Worm (Caenorhabditis elegans) whole organism, early embryonic: ENCODE data around the gene F27D9.13.

Experiments used
- ama-1 ChIP-seq: fragments of 150-350 bp; optimal IDR thresholded peaks from 2 replicates; lab custom pipeline; 2014
- ceh-36 ChIP-seq: sonication (generic microtip); optimal IDR thresholded peaks from 2 replicates; lab custom pipeline; 2016; ENCODE audit warnings: missing genetic modification characterization, inconsistent platforms, missing compliant biosample characterization
- hmg-4 ChIP-seq: fragments of 200-800 bp; sonication (Bioruptor generic); optimal IDR thresholded peaks from 2 replicates; lab custom pipeline; 2018; ENCODE audit warnings: mild to moderate bottlenecking, missing genetic modification characterization, missing compliant biosample characterization
- pes-1 ChIP-seq: fragments of 200-800 bp; sonication (Bioruptor generic); IDR thresholded peaks from 2 replicates; pipeline ENCODE4 v1.3.6; 2022; ENCODE audit warnings: missing genetic modification reagents, missing genetic modification characterization, missing compliant biosample characterization

DNA sequence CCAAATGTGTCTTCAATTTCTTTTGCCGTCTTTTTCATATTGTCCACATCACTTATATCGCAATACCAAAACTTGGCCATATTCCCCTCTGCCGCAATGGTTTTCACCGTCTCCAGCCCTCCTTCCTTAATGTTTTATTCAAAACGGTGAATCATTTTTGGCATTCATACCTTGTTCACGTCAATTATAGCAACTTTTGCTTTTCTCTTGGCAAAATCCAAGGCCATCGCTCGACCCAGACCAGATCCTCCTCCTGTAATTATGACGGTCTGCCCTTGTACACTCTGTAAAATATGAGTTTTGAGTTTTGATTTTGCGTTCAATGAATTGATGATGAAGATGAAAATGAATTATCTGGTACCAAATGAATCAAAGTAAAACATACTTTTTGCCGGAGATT lies 2.8 kb downstream of the F27D9.13 start:
- TF ChIP-seq ceh-36 (no peak), ama-1 (lab: Kevin White, UChicago) (no peak), pes-1 (no peak), hmg-4 (GFP tag; lab: Kevin White, UChicago) (no peak)
